Worm (Caenorhabditis elegans): ENCODE data around the gene Y22D7AL.6.

DNA sequence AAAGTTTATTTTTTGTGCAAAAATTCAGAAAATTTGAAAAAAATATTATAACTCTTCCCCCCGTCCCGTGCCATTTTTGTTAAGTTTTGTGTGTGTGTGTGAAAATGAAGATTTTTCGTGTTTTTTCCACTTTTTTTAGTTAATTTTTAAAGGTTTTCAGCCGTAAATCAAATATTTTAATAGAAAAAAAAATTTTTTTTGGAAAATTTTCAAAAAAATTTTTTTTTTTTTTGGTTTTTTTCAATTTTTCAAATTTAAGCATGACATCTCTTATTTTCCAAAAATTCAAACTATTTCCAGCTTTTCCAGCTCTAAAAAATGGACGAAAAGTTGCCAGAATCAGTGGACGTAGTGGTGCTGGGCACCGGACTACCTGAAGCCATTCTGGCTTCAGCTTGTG is 34.7 kb upstream of the Y22D7AL.6 start, which contains the start of gene rep-1:
- TF ChIP-seq flt-1 (GFP tag; IDR thresholded peaks at IDR 0.05) (no peak), ztf-29 (GFP tag; IDR thresholded peaks at IDR 0.05) (no peak), cog-1 (tag; optimal IDR thresholded peaks at IDR 0.05) (no peak), T22C8.4 (GFP tag; IDR thresholded peaks at IDR 0.05) (no peak), tab-1 (GFP tag; IDR thresholded peaks at IDR 0.05) (no peak), med-1 (GFP tag; optimal IDR thresholded peaks at IDR 0.05; ENCODE audit: insufficient read depth) (no peak), ref-1 (GFP tag; conservative IDR thresholded peaks at IDR 0.05) (no peak), ztf-23 (GFP tag; IDR thresholded peaks at IDR 0.05) (no peak), klf-2 (GFP tag; conservative IDR thresholded peaks at IDR 0.05) (no peak)
